Worm (Caenorhabditis elegans) whole organism, L1 larva: ENCODE results near the gene gtf-2E2.

Source experiments
- F16B12.6 ChIP-seq: fragments of 150-350 bp; optimal IDR thresholded peaks from 2 replicates; lab custom pipeline; 2014; ENCODE audit warnings: missing biosample characterization, missing genetic modification characterization
- alr-1 ChIP-seq: fragments of 200-800 bp; sonication (Bioruptor generic); optimal IDR thresholded peaks from 2 replicates; lab custom pipeline; 2018; ENCODE audit warnings: borderline replicate concordance, mild to moderate bottlenecking, missing genetic modification characterization, missing compliant biosample characterization
- blmp-1 ChIP-seq: fragments of 150-350 bp; optimal IDR thresholded peaks from 2 replicates; lab custom pipeline; 2014; ENCODE audit warnings: missing biosample characterization, missing genetic modification characterization
- ceh-63 ChIP-seq: fragments of 200-800 bp; sonication (Bioruptor generic); optimal IDR thresholded peaks from 2 replicates; lab custom pipeline; 2018; ENCODE audit warnings: mild to moderate bottlenecking, missing genetic modification characterization, missing compliant biosample characterization
- ceh-82 ChIP-seq, 3 experiments: fragments of 150-350 bp in 1 of 3; sonication (generic microtip) in 2 of 3; optimal IDR thresholded peaks; 2 replicates each; lab custom pipeline; 2014 to 2017; ENCODE audit warnings: missing biosample characterization in 3 of 3, missing genetic modification characterization in 3 of 3
- ces-1 ChIP-seq: fragments of 150-350 bp; optimal IDR thresholded peaks from 2 replicates; lab custom pipeline; 2014; ENCODE audit warnings: missing biosample characterization, missing genetic modification reagents, missing genetic modification characterization
- dpl-1 ChIP-seq, 3 experiments: fragments of 150-350 bp in 2 of 3; sonication (generic microtip) in 1 of 3; optimal IDR thresholded peaks; 2 replicates each; lab custom pipeline; 2014 to 2017; ENCODE audit warnings: missing biosample characterization in 3 of 3, missing genetic modification characterization in 3 of 3, missing genetic modification reagents in 3 of 3
- dsc-1 ChIP-seq: sonication (generic microtip); optimal IDR thresholded peaks from 2 replicates; lab custom pipeline; 2016; ENCODE audit warnings: mild to moderate bottlenecking, missing genetic modification characterization, missing compliant biosample characterization
- efl-1 ChIP-seq, 4 experiments: fragments of 150-350 bp; optimal IDR thresholded peaks in 3 of 4; peaks in 1 of 4; 1 replicate in 1 of 4; 2 replicates in 3 of 4; lab custom pipeline; 2014; ENCODE audit warnings: missing biosample characterization in 2 of 4, missing genetic modification characterization in 2 of 4, missing genetic modification reagents in 2 of 4
- elt-2 ChIP-seq: sonication (generic microtip); optimal IDR thresholded peaks from 2 replicates; lab custom pipeline; 2016; ENCODE audit warnings: missing genetic modification characterization, mild to moderate bottlenecking, inconsistent platforms, missing compliant biosample characterization, missing genetic modification reagents
- ets-5 ChIP-seq: fragments of 200-800 bp; sonication (Bioruptor generic); IDR thresholded peaks from 2 replicates; pipeline ENCODE4 v1.3.6; 2022; ENCODE audit warnings: missing genetic modification characterization, missing compliant biosample characterization
- fkh-8 ChIP-seq: sonication (generic microtip); optimal IDR thresholded peaks from 2 replicates; lab custom pipeline; 2016; ENCODE audit warnings: mild to moderate bottlenecking, missing genetic modification characterization, missing compliant biosample characterization
- fos-1 ChIP-seq: fragments of 150-350 bp; optimal IDR thresholded peaks from 2 replicates; lab custom pipeline; 2014; ENCODE audit warnings: missing biosample characterization, missing genetic modification characterization
- grh-1 ChIP-seq: fragments of 200-800 bp; sonication (Bioruptor generic); IDR thresholded peaks from 2 replicates; pipeline ENCODE4 v1.3.6; 2022; ENCODE audit warnings: missing genetic modification reagents, missing genetic modification characterization, missing compliant biosample characterization
- hlh-17 ChIP-seq: fragments of 200-800 bp; sonication (Bioruptor generic); optimal IDR thresholded peaks from 2 replicates; lab custom pipeline; 2018; ENCODE audit warnings: missing genetic modification characterization, mild to moderate bottlenecking, missing compliant biosample characterization, moderate library complexity, borderline replicate concordance
- hpl-2 ChIP-seq: fragments of 150-350 bp; optimal IDR thresholded peaks from 2 replicates; lab custom pipeline; 2014; ENCODE audit warnings: missing biosample characterization, missing genetic modification reagents, missing genetic modification characterization
- lin-14 ChIP-seq: fragments of 200-800 bp; sonication (Bioruptor generic); optimal IDR thresholded peaks from 2 replicates; lab custom pipeline; 2018; ENCODE audit warnings: mild to moderate bottlenecking, missing genetic modification characterization, moderate library complexity, missing compliant biosample characterization
- lsy-2 ChIP-seq, 2 experiments: fragments of 150-350 bp; optimal IDR thresholded peaks; 2 replicates each; lab custom pipeline; 2014; ENCODE audit warnings: missing biosample characterization in 2 of 2, missing genetic modification characterization in 2 of 2
- mab-9 ChIP-seq: fragments of 200-800 bp; sonication (Bioruptor generic); IDR thresholded peaks from 2 replicates; pipeline ENCODE4 v1.3.6; 2022; ENCODE audit warnings: missing genetic modification reagents, missing genetic modification characterization, missing compliant biosample characterization
- mdl-1 ChIP-seq, 2 experiments: fragments of 150-350 bp; optimal IDR thresholded peaks; 2 replicates each; lab custom pipeline; 2014 to 2017; ENCODE audit warnings: missing biosample characterization in 2 of 2, missing genetic modification characterization in 2 of 2, inconsistent platforms in 1 of 2
- mef-2 ChIP-seq: fragments of 150-350 bp; optimal IDR thresholded peaks from 2 replicates; lab custom pipeline; 2014; ENCODE audit warnings: missing biosample characterization, missing genetic modification characterization
- mep-1 ChIP-seq: fragments of 150-350 bp; optimal IDR thresholded peaks from 2 replicates; lab custom pipeline; 2014; ENCODE audit warnings: missing biosample characterization, missing genetic modification characterization
- nhr-12 ChIP-seq: sonication (generic microtip); optimal IDR thresholded peaks from 2 replicates; lab custom pipeline; 2017; ENCODE audit warnings: missing biosample characterization, missing genetic modification characterization
- nhr-19 ChIP-seq: fragments of 200-800 bp; sonication (Bioruptor generic); conservative IDR thresholded peaks from 2 replicates; pipeline ENCODE4 v1.3.6; 2022; ENCODE audit warnings: missing genetic modification characterization, missing compliant biosample characterization
- nhr-20 ChIP-seq: sonication (generic microtip); optimal IDR thresholded peaks from 2 replicates; lab custom pipeline; 2016; ENCODE audit warnings: mild to moderate bottlenecking, missing genetic modification characterization, missing compliant biosample characterization
- nhr-28 ChIP-seq: fragments of 150-350 bp; optimal IDR thresholded peaks from 2 replicates; lab custom pipeline; 2014; ENCODE audit warnings: missing biosample characterization, missing genetic modification characterization
- nhr-71 ChIP-seq: sonication (generic microtip); optimal IDR thresholded peaks from 2 replicates; lab custom pipeline; 2016; ENCODE audit warnings: mild to moderate bottlenecking, missing genetic modification characterization, moderate library complexity, missing compliant biosample characterization
- nhr-85 ChIP-seq: sonication (generic microtip); peaks from one replicate; lab custom pipeline; 2016; ENCODE audit warnings: missing genetic modification characterization, inconsistent platforms, missing compliant biosample characterization
- nhr-90 ChIP-seq: sonication (generic microtip); optimal IDR thresholded peaks from 2 replicates; lab custom pipeline; 2016; ENCODE audit warnings: mild to moderate bottlenecking, missing genetic modification characterization, missing compliant biosample characterization; ENCODE audit not compliant: poor library complexity
- rnt-1 ChIP-seq: sonication (generic microtip); optimal IDR thresholded peaks from 2 replicates; lab custom pipeline; 2016; ENCODE audit warnings: mild to moderate bottlenecking, missing genetic modification characterization, moderate library complexity, missing compliant biosample characterization
- skn-1 ChIP-seq: fragments of 150-350 bp; optimal IDR thresholded peaks from 2 replicates; lab custom pipeline; 2014; ENCODE audit warnings: missing biosample characterization, missing genetic modification characterization
- snpc-4 ChIP-seq: fragments of 150-350 bp; optimal IDR thresholded peaks from 2 replicates; lab custom pipeline; 2014; ENCODE audit warnings: missing biosample characterization, missing genetic modification characterization
- snu-23 ChIP-seq: sonication (generic microtip); optimal IDR thresholded peaks from 2 replicates; lab custom pipeline; 2016; ENCODE audit warnings: missing genetic modification characterization, missing compliant biosample characterization
- sox-4 ChIP-seq: sonication (generic microtip); optimal IDR thresholded peaks from 2 replicates; lab custom pipeline; 2016; ENCODE audit warnings: missing genetic modification characterization, missing compliant biosample characterization
- sptf-1 ChIP-seq: fragments of 150-350 bp; optimal IDR thresholded peaks from 2 replicates; lab custom pipeline; 2014; ENCODE audit warnings: missing biosample characterization, missing genetic modification characterization
- sup-37 ChIP-seq: fragments of 200-800 bp; sonication (Bioruptor generic); optimal IDR thresholded peaks from 2 replicates; lab custom pipeline; 2018; ENCODE audit warnings: mild to moderate bottlenecking, missing genetic modification characterization, missing compliant biosample characterization
- unc-30 ChIP-seq: sonication (generic microtip); optimal IDR thresholded peaks from 2 replicates; lab custom pipeline; 2017; ENCODE audit warnings: missing biosample characterization, missing genetic modification characterization
- vab-15 ChIP-seq: sonication (generic microtip); optimal IDR thresholded peaks from 2 replicates; lab custom pipeline; 2017; ENCODE audit warnings: missing genotype, mild to moderate bottlenecking, missing genetic modification characterization, missing compliant biosample characterization
- xbp-1 ChIP-seq: sonication (generic microtip); optimal IDR thresholded peaks from 2 replicates; lab custom pipeline; 2016; ENCODE audit warnings: missing genetic modification characterization, missing compliant biosample characterization
- zip-4 ChIP-seq: fragments of 200-800 bp; sonication (Bioruptor generic); optimal IDR thresholded peaks from 2 replicates; lab custom pipeline; 2018; ENCODE audit warnings: mild to moderate bottlenecking, missing genetic modification characterization, moderate library complexity, missing compliant biosample characterization

Gene gtf-2E2

ce11 chrII:11545299-11545951 is 3.1 kb upstream of the gtf-2E2 start, which contains the start of gene dnj-13 (continued):
- TF ChIP-seq nhr-20 (tag; lab: Kevin White, UChicago) (peak; percentile 99), hpl-2 (peak; percentile 22), nhr-71 (peak; percentile 98), lsy-2 (tag; optimal IDR thresholded peaks at IDR 0.05; lab: Kevin White, UChicago) (peak; percentile 91)

- TF ChIP-seq sptf-1 (tag; lab: Kevin White, UChicago) (no peak), nhr-20 (tag; lab: Kevin White, UChicago) (no peak), snpc-4 (tag; lab: Kevin White, UChicago) (no peak), nhr-12 (no peak), ceh-82 (tag; optimal IDR thresholded peaks at IDR 0.05; lab: Kevin White, UChicago) (no peak), grh-1 (no peak), mab-9 (GFP tag; lab: Robert Waterston, UW) (no peak), xbp-1 (no peak), elt-2 (tag; lab: Kevin White, UChicago) (no peak)
These were observed 2.4 kb upstream of the gtf-2E2 start, which contains the start of gene F54D5.9 for ce11 chrII:11544714-11545113. TSS of gene F54D5.9 (minus strand) at chrII:11544828.

ce11 chrII:11542958-11543357 is 663 bp upstream of the gtf-2E2 start:
- TF ChIP-seq skn-1 (no peak), sup-37 (GFP tag; lab: Kevin White, UChicago) (no peak), fkh-8 (no peak), sox-4 (tag; lab: Kevin White, UChicago) (no peak), nhr-28 (tag; lab: Kevin White, UChicago) (no peak), hlh-17 (no peak), nhr-85 (tag; lab: Kevin White, UChicago) (no peak), unc-30 (no peak), alr-1 (tag; lab: Kevin White, UChicago) (no peak), blmp-1 (tag; lab: Kevin White, UChicago) (no peak), lsy-2 (tag; optimal IDR thresholded peaks at IDR 0.05; lab: Kevin White, UChicago) (no peak), rnt-1 (tag; lab: Kevin White, UChicago) (no peak), dpl-1 (GFP tag; optimal IDR thresholded peaks at IDR 0.05; lab: Kevin White, UChicago) (no peak)

ce11 chrII:11538741-11539140 is 3.6 kb downstream of the gtf-2E2 start, which contains the start of gene Y62F5A.9:
TSS of gene Y62F5A.9 (minus strand) at chrII:11538841.
- no peak for TF ChIP-seq nhr-19
- peak; percentile 9 for TF ChIP-seq snu-23
- TF ChIP-seq ets-5 (GFP tag; lab: Robert Waterston, UW): no peak
- TF ChIP-seq vab-15 (tag; lab: Kevin White, UChicago): no peak
- no peak for TF ChIP-seq mdl-1 (tag; optimal IDR thresholded peaks at IDR 0.05; lab: Kevin White, UChicago)
- no peak for TF ChIP-seq F16B12.6
- TF ChIP-seq sptf-1 (tag; lab: Kevin White, UChicago): no peak
- no peak for TF ChIP-seq ceh-63 (GFP tag; lab: Kevin White, UChicago)
- no peak for TF ChIP-seq ces-1 (GFP tag; lab: Kevin White, UChicago)
- no peak for TF ChIP-seq nhr-85 (tag; lab: Kevin White, UChicago)
- no peak for TF ChIP-seq mab-9 (GFP tag; lab: Robert Waterston, UW)
- no peak for TF ChIP-seq efl-1 (optimal IDR thresholded peaks at IDR 0.05; lab: Kevin White, UChicago)
- TF ChIP-seq efl-1 (GFP tag; optimal IDR thresholded peaks at IDR 0.05 in 1 of 2; lab: Kevin White, UChicago): peak in 1 of 2 experiments; percentile 45
- no peak for TF ChIP-seq mef-2 (tag; lab: Kevin White, UChicago)

- no peak for TF ChIP-seq mep-1
- TF ChIP-seq nhr-19: no peak
- no peak for TF ChIP-seq nhr-20 (tag; lab: Kevin White, UChicago)
- no peak for TF ChIP-seq dsc-1
- TF ChIP-seq nhr-85 (tag; lab: Kevin White, UChicago): no peak
- no peak for TF ChIP-seq xbp-1
- TF ChIP-seq zip-4 (GFP tag; lab: Kevin White, UChicago): no peak
- TF ChIP-seq nhr-90 (tag; lab: Kevin White, UChicago): no peak
- no peak for TF ChIP-seq fos-1 (tag; lab: Kevin White, UChicago)
- TF ChIP-seq sup-37 (GFP tag; lab: Kevin White, UChicago): no peak
- no peak for TF ChIP-seq lin-14 (GFP tag; lab: Kevin White, UChicago)
- no peak for TF ChIP-seq ceh-63 (GFP tag; lab: Kevin White, UChicago)
- no peak for TF ChIP-seq nhr-28 (tag; lab: Kevin White, UChicago)
- TF ChIP-seq lsy-2 (tag; optimal IDR thresholded peaks at IDR 0.05; lab: Kevin White, UChicago): no peak
These were observed 4.7 kb downstream of the gtf-2E2 start for ce11 chrII:11537606-11538016.
